Worm (Caenorhabditis elegans) whole organism, L4/young adult: ENCODE results near the gene math-1.
"Not testable (repeated sequence)": the region's sequence is repeated elsewhere in the genome, so short reads cannot be mapped to it uniquely, and the experiment has no call there.

ENCODE experiments used
- W03F9.2 ChIP-seq: fragments of 150-350 bp; optimal IDR thresholded peaks from 2 replicates; lab custom pipeline; 2014; ENCODE audit warnings: missing biosample characterization, missing genetic modification characterization
- dao-5 ChIP-seq: sonication (generic microtip); optimal IDR thresholded peaks from 2 replicates; lab custom pipeline; 2016; ENCODE audit warnings: missing genotype, missing genetic modification characterization, moderate library complexity, missing compliant biosample characterization
- him-1 ChIP-seq: sonication (generic microtip); optimal IDR thresholded peaks from 2 replicates; lab custom pipeline; 2016; ENCODE audit warnings: missing genotype, missing genetic modification reagents, missing genetic modification characterization, missing compliant biosample characterization

ce11 chrII:2032282-2032681 lies 14.2 kb downstream of the math-1 start, which contains the start of gene btb-4:
- TF ChIP-seq him-1, W03F9.2, dao-5 (tag; lab: Kevin White, UChicago): not testable (repeated sequence)
